Fruit fly (Drosophila melanogaster) whole organism, adult: ENCODE data around the gene Kr-h1.

ENCODE experiments used
- CG1620 ChIP-seq: fragments of 200-800 bp; sonication (Bioruptor generic); optimal IDR thresholded peaks from 2 replicates; lab custom pipeline; 2016; ENCODE audit warnings: missing biosample characterization, missing genetic modification characterization
- CG7045 ChIP-seq: fragments of 200-800 bp; sonication (Bioruptor generic); optimal IDR thresholded peaks from 2 replicates; lab custom pipeline; 2017; ENCODE audit warnings: missing biosample characterization, mild to moderate bottlenecking, missing genetic modification characterization
- Hr96 ChIP-seq: fragments of 200-800 bp; sonication (Bioruptor generic); optimal IDR thresholded peaks from 2 replicates; lab custom pipeline; 2016; ENCODE audit warnings: missing biosample characterization, missing genetic modification characterization
- Mnt ChIP-seq: fragments of 200-800 bp; sonication (Bioruptor generic); optimal IDR thresholded peaks from 2 replicates; lab custom pipeline; 2016; ENCODE audit warnings: missing biosample characterization, mild to moderate bottlenecking, missing genetic modification characterization
- bab1 ChIP-seq: fragments of 200-800 bp; sonication (Bioruptor generic); optimal IDR thresholded peaks from 3 replicates; lab custom pipeline; 2019; ENCODE audit warnings: missing biosample characterization, mild to moderate bottlenecking, missing genetic modification characterization, moderate library complexity
- ovo ChIP-seq: fragments of 200-800 bp; sonication (Bioruptor generic); optimal IDR thresholded peaks from 2 replicates; lab custom pipeline; 2016; ENCODE audit warnings: missing biosample characterization, missing genetic modification characterization
- toe ChIP-seq: fragments of 200-800 bp; sonication (Bioruptor generic); optimal IDR thresholded peaks from 2 replicates; lab custom pipeline; 2016; ENCODE audit warnings: missing biosample characterization, missing genetic modification characterization

DNA sequence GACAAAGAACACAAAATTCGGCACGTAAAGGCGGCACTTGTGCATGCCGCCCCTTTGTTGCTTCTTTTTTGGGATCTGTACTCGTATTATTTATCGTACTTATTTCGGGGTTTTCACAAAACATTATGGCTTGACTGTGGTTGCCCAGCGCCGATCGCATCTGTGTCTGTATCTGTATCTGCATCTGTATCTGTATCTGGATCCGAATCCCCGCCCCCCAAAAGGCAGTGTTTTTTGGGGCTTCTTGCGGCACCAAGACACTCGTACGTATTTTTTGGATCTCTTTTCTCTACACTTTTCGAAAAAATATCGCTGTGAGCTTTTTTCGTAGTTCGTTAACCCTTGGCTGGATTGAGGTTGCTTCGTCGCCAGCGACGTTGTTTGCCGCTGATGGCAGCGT is 5.3 kb downstream of the Kr-h1 start:
- TF ChIP-seq bab1 (GFP tag; lab: Kevin White, UChicago) (no peak), ovo (GFP tag; lab: Kevin White, UChicago) (no peak), Hr96 (GFP tag; lab: Kevin White, UChicago) (no peak), CG7045 (GFP tag; lab: Kevin White, UChicago) (no peak), toe (GFP tag; lab: Kevin White, UChicago) (no peak), Mnt (GFP tag; lab: Kevin White, UChicago) (no peak), CG1620 (GFP tag; lab: Kevin White, UChicago) (no peak)
